Fruit fly (Drosophila melanogaster) whole organism, pupa: ENCODE measurements around the gene CG1074.
A peak's percentile ranks its signal among the peaks of the same experiment; 100 is the strongest.

Experiments used
- CG10348 ChIP-seq: fragments of 200-800 bp; sonication (Bioruptor generic); IDR thresholded peaks from 2 replicates; pipeline ENCODE4 v1.3.6; 2022; ENCODE audit warnings: missing biosample characterization, missing genetic modification characterization
- CG12605 ChIP-seq: fragments of 200-800 bp; sonication (Bioruptor generic); IDR thresholded peaks from 2 replicates; pipeline ENCODE4 v1.3.6; 2022; ENCODE audit warnings: missing biosample characterization, missing genetic modification characterization
- CG13204 ChIP-seq: fragments of 200-800 bp; sonication (Bioruptor generic); optimal IDR thresholded peaks from 2 replicates; lab custom pipeline; 2018; ENCODE audit warnings: missing biosample characterization, mild to moderate bottlenecking, missing genetic modification characterization, moderate library complexity
- CG14655 ChIP-seq: fragments of 200-800 bp; sonication (Bioruptor generic); optimal IDR thresholded peaks from 3 replicates; lab custom pipeline; 2017; ENCODE audit warnings: mild to moderate bottlenecking, missing biosample characterization, missing genetic modification reagents, missing genetic modification characterization
- CG15710 ChIP-seq: fragments of 200-800 bp; sonication (Bioruptor generic); optimal IDR thresholded peaks from 2 replicates; lab custom pipeline; 2018; ENCODE audit warnings: missing biosample characterization, mild to moderate bottlenecking, missing genetic modification characterization, moderate library complexity
- CG17806 ChIP-seq: fragments of 200-800 bp; sonication (Bioruptor generic); optimal IDR thresholded peaks from 2 replicates; lab custom pipeline; 2018; ENCODE audit warnings: missing biosample characterization, mild to moderate bottlenecking, missing genetic modification characterization, moderate library complexity
- CG32121 ChIP-seq: fragments of 200-800 bp; sonication (Bioruptor generic); IDR thresholded peaks from 2 replicates; pipeline ENCODE4 v1.3.6; 2022; ENCODE audit warnings: missing biosample characterization, missing genetic modification characterization
- CG34367 ChIP-seq: fragments of 200-800 bp; sonication (Bioruptor generic); optimal IDR thresholded peaks from 2 replicates; lab custom pipeline; 2018; ENCODE audit warnings: missing biosample characterization, mild to moderate bottlenecking, missing genetic modification characterization
- CG4496 ChIP-seq: fragments of 200-800 bp; sonication (Bioruptor generic); IDR thresholded peaks from 3 replicates; pipeline ENCODE4 v1.3.6; 2022; ENCODE audit warnings: missing biosample characterization, missing genetic modification characterization
- CG8159 ChIP-seq: fragments of 200-800 bp; sonication (Bioruptor generic); optimal IDR thresholded peaks from 3 replicates; lab custom pipeline; 2018; ENCODE audit warnings: missing biosample characterization, mild to moderate bottlenecking, missing genetic modification characterization, moderate library complexity
- CG8301 ChIP-seq: fragments of 200-800 bp; sonication (Bioruptor generic); optimal IDR thresholded peaks from 2 replicates; lab custom pipeline; 2018; ENCODE audit warnings: missing biosample characterization, mild to moderate bottlenecking, missing genetic modification characterization
- CG9948 ChIP-seq: fragments of 200-800 bp; sonication (Bioruptor generic); optimal IDR thresholded peaks from 2 replicates; lab custom pipeline; 2018; ENCODE audit warnings: missing biosample characterization, mild to moderate bottlenecking, missing genetic modification characterization, moderate library complexity
- D1 ChIP-seq: fragments of 200-800 bp; sonication (Bioruptor generic); optimal IDR thresholded peaks from 2 replicates; lab custom pipeline; 2018; ENCODE audit warnings: missing biosample characterization, mild to moderate bottlenecking, missing genetic modification characterization, moderate library complexity
- EcR ChIP-seq: fragments of 200-800 bp; sonication (Bioruptor generic); optimal IDR thresholded peaks from 3 replicates; lab custom pipeline; 2019; ENCODE audit warnings: missing biosample characterization, missing genetic modification characterization, mild to moderate bottlenecking, moderate library complexity, missing genetic modification reagents
- Ets98B ChIP-seq: fragments of 200-800 bp; sonication (Bioruptor generic); IDR thresholded peaks from 2 replicates; pipeline ENCODE4 v1.3.6; 2022; ENCODE audit warnings: missing biosample characterization, missing genetic modification characterization
- Pif1A ChIP-seq: fragments of 200-800 bp; sonication (Bioruptor generic); optimal IDR thresholded peaks from 3 replicates; lab custom pipeline; 2016; ENCODE audit warnings: missing biosample characterization, missing genetic modification characterization
- Pif1B ChIP-seq: fragments of 200-800 bp; sonication (Bioruptor generic); optimal IDR thresholded peaks from 3 replicates; lab custom pipeline; 2016; ENCODE audit warnings: missing biosample characterization, missing genetic modification characterization
- Snoo ChIP-seq: fragments of 200-800 bp; sonication (Bioruptor generic); optimal IDR thresholded peaks from 3 replicates; lab custom pipeline; 2017; ENCODE audit warnings: missing biosample characterization, mild to moderate bottlenecking, missing genetic modification characterization, inconsistent platforms
- fd96Ca ChIP-seq: fragments of 200-800 bp; sonication (Bioruptor generic); IDR thresholded peaks from 3 replicates; pipeline ENCODE4 v1.3.6; 2022; ENCODE audit warnings: missing biosample characterization, missing genetic modification characterization
- gl ChIP-seq: fragments of 200-800 bp; sonication (Bioruptor generic); optimal IDR thresholded peaks from 2 replicates; lab custom pipeline; 2018; ENCODE audit warnings: missing biosample characterization, mild to moderate bottlenecking, missing genetic modification characterization
- rn ChIP-seq: fragments of 200-800 bp; sonication (Bioruptor generic); IDR thresholded peaks from 2 replicates; pipeline ENCODE4 v1.3.6; 2022; ENCODE audit warnings: missing biosample characterization, missing genetic modification characterization

Gene CG1074

dm6 chr3R:4445083-4445482, 11.3 kb downstream of the CG1074 start:
- TF ChIP-seq rn (GFP tag; lab: Robert Waterston, UW) = no peak
- no peak for TF ChIP-seq CG17806 (tag; lab: Kevin White, UChicago)
- no peak for TF ChIP-seq CG10348 (GFP tag; lab: Robert Waterston, UW)
- TF ChIP-seq CG8159 = no peak
- TF ChIP-seq Pif1A = no peak
- no peak for TF ChIP-seq Ets98B (GFP tag; lab: Robert Waterston, UW)
- no peak for TF ChIP-seq gl (tag; lab: Kevin White, UChicago)

dm6 chr3R:4446455-4447224, 12.9 kb downstream of the CG1074 start:
- TF ChIP-seq CG12605 (GFP tag; lab: Robert Waterston, UW) = no peak
- no peak for TF ChIP-seq Snoo (tag; lab: Kevin White, UChicago)
- TF ChIP-seq CG15710 (tag; lab: Kevin White, UChicago) = no peak
- no peak for TF ChIP-seq CG34367 (tag; lab: Kevin White, UChicago)
- peak; percentile 59 for TF ChIP-seq EcR (GFP tag; lab: Kevin White, UChicago)

dm6 chr3R:4449256-4449655, 15.5 kb downstream of the CG1074 start:
- TF ChIP-seq CG8159 (no peak), CG13204 (peak; percentile 52), CG32121 (GFP tag; lab: Robert Waterston, UW) (no peak), Snoo (tag; lab: Kevin White, UChicago) (no peak), CG10348 (GFP tag; lab: Robert Waterston, UW) (no peak), CG15710 (tag; lab: Kevin White, UChicago) (no peak), Pif1A (no peak), fd96Ca (0 out of 3 replicates have a peak, but pooled peaks have one; percentile 17), CG8301 (no peak), CG14655 (no peak), CG12605 (GFP tag; lab: Robert Waterston, UW) (peak; percentile 48; the same call in 1 of the 2 replicates), rn (GFP tag; lab: Robert Waterston, UW) (no peak)

dm6 chr3R:4450721-4451120, 17.0 kb downstream of the CG1074 start:
- TF ChIP-seq rn (GFP tag; lab: Robert Waterston, UW) = no peak
- peak; percentile 41; the same call in 1 of the 2 replicates for TF ChIP-seq CG32121 (GFP tag; lab: Robert Waterston, UW)
- TF ChIP-seq CG4496 (GFP tag; lab: Robert Waterston, UW) = peak; percentile 34; the same call in 1 of the 3 replicates
- no peak for TF ChIP-seq CG34367 (tag; lab: Kevin White, UChicago)
- peak; percentile 53 for TF ChIP-seq CG13204

- no peak for TF ChIP-seq gl (tag; lab: Kevin White, UChicago)
- 0 out of 2 replicates have a peak, but pooled peaks have one; percentile 14 for TF ChIP-seq CG32121 (GFP tag; lab: Robert Waterston, UW)
- no peak for TF ChIP-seq Pif1A
- peak; percentile 56 for TF ChIP-seq Ets98B (GFP tag; lab: Robert Waterston, UW)
- TF ChIP-seq CG14655 = no peak
- peak; percentile 2 for TF ChIP-seq EcR (GFP tag; lab: Kevin White, UChicago)
- peak; percentile 86 for TF ChIP-seq CG13204
- TF ChIP-seq CG15710 (tag; lab: Kevin White, UChicago) = no peak
- no peak for TF ChIP-seq CG8301
- peak; percentile 71 for TF ChIP-seq CG4496 (GFP tag; lab: Robert Waterston, UW)
- no peak for TF ChIP-seq D1 (tag; lab: Kevin White, UChicago)
- peak; percentile 57 for TF ChIP-seq CG12605 (GFP tag; lab: Robert Waterston, UW)
- no peak for TF ChIP-seq Pif1B (GFP tag; lab: Kevin White, UChicago)
- TF ChIP-seq fd96Ca = peak; percentile 58; the same call in 2 of the 3 replicates
Observed at dm6 chr3R:4452345-4453044, 18.7 kb downstream of the CG1074 start.

- TF ChIP-seq Pif1B (GFP tag; lab: Kevin White, UChicago) (peak; percentile 32), fd96Ca (peak; percentile 68; the same call in 1 of the 3 replicates), EcR (GFP tag; lab: Kevin White, UChicago) (peak; percentile 16), rn (GFP tag; lab: Robert Waterston, UW) (no peak), CG13204 (peak; percentile 93), CG4496 (GFP tag; lab: Robert Waterston, UW) (peak; percentile 93), gl (tag; lab: Kevin White, UChicago) (peak; percentile 2), CG12605 (GFP tag; lab: Robert Waterston, UW) (peak; percentile 74), CG8301 (no peak), Pif1A (peak; percentile 19), D1 (tag; lab: Kevin White, UChicago) (no peak), CG9948 (tag; lab: Kevin White, UChicago) (no peak), CG15710 (tag; lab: Kevin White, UChicago) (no peak), CG14655 (peak; percentile 13), CG10348 (GFP tag; lab: Robert Waterston, UW) (no peak), Ets98B (GFP tag; lab: Robert Waterston, UW) (peak; percentile 75), CG34367 (tag; lab: Kevin White, UChicago) (no peak), Snoo (tag; lab: Kevin White, UChicago) (no peak), CG17806 (tag; lab: Kevin White, UChicago) (no peak), CG32121 (GFP tag; lab: Robert Waterston, UW) (peak; percentile 51), CG8159 (peak; percentile 25)
Observed at dm6 chr3R:4453213-4453956, 19.6 kb downstream of the CG1074 start.
